Fruit fly (Drosophila melanogaster) whole organism, wandering third instar larva: ENCODE measurements around the gene P5CDh1.

Experiments used
- Abd-B ChIP-seq: fragments of >200 bp; optimal IDR thresholded peaks from 2 replicates; lab custom pipeline; 2017; ENCODE audit warnings: missing biosample characterization, missing genetic modification characterization
- CG9705 ChIP-seq: fragments of 200-800 bp; sonication (Bioruptor generic); optimal IDR thresholded peaks from 2 replicates; lab custom pipeline; 2018; ENCODE audit warnings: missing biosample characterization, mild to moderate bottlenecking, missing genetic modification characterization
- CrebA ChIP-seq: fragments of 200-800 bp; sonication (Bioruptor generic); optimal IDR thresholded peaks from 2 replicates; lab custom pipeline; 2016; ENCODE audit warnings: missing biosample characterization, mild to moderate bottlenecking, missing genetic modification characterization, borderline replicate concordance
- Dfd ChIP-seq: fragments of >200 bp; optimal IDR thresholded peaks from 2 replicates; lab custom pipeline; 2017; ENCODE audit warnings: missing biosample characterization, missing genetic modification characterization
- GATAd ChIP-seq: sonication (Bioruptor generic); optimal IDR thresholded peaks from 2 replicates; lab custom pipeline; 2016; ENCODE audit warnings: missing biosample characterization, missing genetic modification characterization
- Jra ChIP-seq: sonication (Bioruptor generic); optimal IDR thresholded peaks from 2 replicates; lab custom pipeline; 2016; ENCODE audit warnings: missing biosample characterization, missing genetic modification characterization
- N ChIP-seq: fragments of >200 bp; optimal IDR thresholded peaks from 2 replicates; lab custom pipeline; 2018; ENCODE audit warnings: missing biosample characterization, missing external identifiers, missing genetic modification characterization
- foxo ChIP-seq, 2 experiments: fragments of 200-800 bp; sonication (Bioruptor generic); optimal IDR thresholded peaks; 2 replicates in 1 of 2; 3 replicates in 1 of 2; lab custom pipeline; 2016 to 2017; ENCODE audit warnings: missing biosample characterization in 2 of 2, missing genetic modification characterization in 2 of 2
- fru ChIP-seq: fragments of 200-800 bp; sonication (Bioruptor generic); optimal IDR thresholded peaks from 3 replicates; lab custom pipeline; 2016; ENCODE audit warnings: missing biosample characterization, mild to moderate bottlenecking, missing genetic modification characterization
- lola ChIP-seq: fragments of >200 bp; optimal IDR thresholded peaks from 2 replicates; lab custom pipeline; 2017; ENCODE audit warnings: missing biosample characterization, missing genetic modification characterization
- psq ChIP-seq: fragments of 200-800 bp; sonication (Bioruptor generic); optimal IDR thresholded peaks from 3 replicates; lab custom pipeline; 2017; ENCODE audit warnings: missing biosample characterization, mild to moderate bottlenecking, missing genetic modification characterization, moderate library complexity
- rgr ChIP-seq: fragments of 200-800 bp; sonication (Bioruptor generic); optimal IDR thresholded peaks from 3 replicates; lab custom pipeline; 2016; ENCODE audit warnings: missing biosample characterization, mild to moderate bottlenecking, missing genetic modification characterization
- tai ChIP-seq: sonication (Bioruptor generic); optimal IDR thresholded peaks from 2 replicates; lab custom pipeline; 2016; ENCODE audit warnings: missing biosample characterization, missing genetic modification characterization
- usp ChIP-seq: fragments of >200 bp; optimal IDR thresholded peaks from 2 replicates; lab custom pipeline; 2017; ENCODE audit warnings: missing biosample characterization, missing genetic modification characterization

DNA sequence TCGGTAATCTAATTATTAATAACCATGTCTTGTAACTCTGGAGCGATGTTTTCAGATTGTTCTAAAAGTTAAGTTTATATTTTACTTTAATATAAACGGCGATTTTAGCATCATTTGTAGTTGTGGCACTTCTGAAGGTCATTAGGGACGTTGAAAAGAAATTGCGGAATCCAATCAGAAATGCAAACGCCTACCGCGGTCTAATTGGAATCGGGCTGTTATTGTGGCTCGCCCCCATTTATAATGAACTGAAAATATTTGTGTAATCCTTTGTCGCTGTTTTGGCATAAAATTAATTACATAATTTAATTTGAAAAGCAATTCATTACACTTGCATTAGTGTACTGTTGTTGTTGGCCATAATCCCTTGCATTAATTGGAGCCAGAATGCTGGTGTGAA lies 37.1 kb upstream of the P5CDh1 start:
- TF ChIP-seq foxo (GFP tag; optimal IDR thresholded peaks at IDR 0.05; lab: Kevin White, UChicago), result no peak
- TF ChIP-seq CrebA (GFP tag; lab: Kevin White, UChicago), result no peak
- no peak for TF ChIP-seq psq (GFP tag; lab: Kevin White, UChicago)
- no peak for TF ChIP-seq usp (GFP tag; lab: Kevin White, UChicago)
- no peak for TF ChIP-seq GATAd (GFP tag; lab: Kevin White, UChicago)
- TF ChIP-seq lola (GFP tag; lab: Kevin White, UChicago), result no peak
- TF ChIP-seq CG9705, result no peak
- no peak for TF ChIP-seq fru (GFP tag; lab: Kevin White, UChicago)
- TF ChIP-seq Jra, result no peak
- no peak for TF ChIP-seq Dfd (GFP tag; lab: Kevin White, UChicago)
- no peak for TF ChIP-seq Abd-B (GFP tag; lab: Kevin White, UChicago)
- TF ChIP-seq N, result no peak
- no peak for TF ChIP-seq tai
- TF ChIP-seq rgr (GFP tag; lab: Kevin White, UChicago), result no peak
